Worm (Caenorhabditis elegans) whole organism, young adult: Measurements from ENCODE around the gene ZK381.62.

ENCODE experiments used
- B0035.1 ChIP-seq: sonication (generic microtip); optimal IDR thresholded peaks from 2 replicates; lab custom pipeline; 2016; ENCODE audit warnings: missing genetic modification characterization, mild to moderate bottlenecking, missing compliant biosample characterization, missing genotype, missing genetic modification reagents
- Y53G8AR.9 ChIP-seq: fragments of 200-800 bp; sonication (Bioruptor generic); conservative IDR thresholded peaks from 2 replicates; pipeline ENCODE4 v1.3.6; 2022; ENCODE audit warnings: missing genetic modification reagents, missing genetic modification characterization, missing compliant biosample characterization
- Y95B8A.8 ChIP-seq: fragments of 200-800 bp; sonication (Bioruptor generic); IDR thresholded peaks from 2 replicates; pipeline ENCODE4 v1.3.6; 2022; ENCODE audit warnings: missing genetic modification reagents, missing genetic modification characterization, missing compliant biosample characterization
- dox-1 ChIP-seq: fragments of 200-800 bp; sonication (Bioruptor generic); IDR thresholded peaks from 2 replicates; pipeline ENCODE4 v1.3.6; 2022; ENCODE audit warnings: missing genetic modification reagents, missing genetic modification characterization, missing compliant biosample characterization
- efl-1 ChIP-seq: fragments of 150-350 bp; optimal IDR thresholded peaks from 2 replicates; lab custom pipeline; 2014; ENCODE audit warnings: missing biosample characterization, missing genetic modification reagents, missing genetic modification characterization
- hlh-12 ChIP-seq: sonication (generic microtip); optimal IDR thresholded peaks from 2 replicates; lab custom pipeline; 2016; ENCODE audit warnings: missing genetic modification characterization, missing compliant biosample characterization
- nfya-2 ChIP-seq: fragments of 200-800 bp; sonication (Bioruptor generic); IDR thresholded peaks from 2 replicates; pipeline ENCODE4 v1.3.6; 2022; ENCODE audit warnings: missing genetic modification reagents, missing genetic modification characterization, missing compliant biosample characterization
- rcor-1 ChIP-seq: fragments of 200-800 bp; sonication (Bioruptor generic); IDR thresholded peaks from 2 replicates; pipeline ENCODE4 v1.3.6; 2022; ENCODE audit warnings: missing genetic modification reagents, missing genetic modification characterization, missing compliant biosample characterization
- snpc-4 ChIP-seq, 5 experiments: fragments of 150-350 bp in 1 of 5; sonication (generic microtip) in 4 of 5; optimal IDR thresholded peaks; 2 replicates each; lab custom pipeline; 2014 to 2018; ENCODE audit warnings: missing genetic modification characterization in 5 of 5, missing biosample characterization in 3 of 5, antibody characterized with exemption in 2 of 5, mild to moderate bottlenecking in 2 of 5, missing compliant biosample characterization in 2 of 5, missing genotype in 2 of 5, moderate library complexity in 2 of 5, missing genetic modification reagents in 1 of 5

DNA sequence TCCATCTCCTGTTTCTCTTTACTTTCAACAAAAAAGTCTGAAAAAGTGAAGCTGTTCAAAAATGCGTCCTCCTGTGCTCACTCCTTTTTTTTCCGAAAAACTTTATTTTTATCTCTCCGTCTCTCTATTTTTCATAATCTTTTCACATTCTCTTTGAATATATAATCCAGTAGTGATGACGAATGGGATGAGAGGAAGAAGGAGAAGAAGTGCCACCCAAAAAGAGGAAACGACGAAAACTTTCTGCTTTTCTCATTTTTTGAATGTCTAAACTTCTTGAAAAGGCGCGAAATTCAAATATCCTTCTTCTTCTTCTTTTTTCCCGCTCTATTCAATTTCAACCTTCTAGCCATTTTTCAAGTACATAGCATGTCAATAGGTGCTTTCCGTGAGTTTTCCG, 16.4 kb downstream of the ZK381.62 start:
- no peak for TF ChIP-seq Y53G8AR.9
- TF ChIP-seq dox-1 = no peak
- no peak for TF ChIP-seq B0035.1 (tag; lab: Kevin White, UChicago)
- TF ChIP-seq efl-1 (GFP tag; lab: Kevin White, UChicago) = no peak
- no peak for TF ChIP-seq rcor-1
- TF ChIP-seq nfya-2 = no peak
- no peak for TF ChIP-seq Y95B8A.8 (GFP tag; lab: Robert Waterston, UW)
- no peak for TF ChIP-seq hlh-12 (tag; lab: Kevin White, UChicago)
- TF ChIP-seq snpc-4 (GFP tag; optimal IDR thresholded peaks at IDR 0.05; lab: Kevin White, UChicago) = no peak
- TF ChIP-seq snpc-4 (tag; optimal IDR thresholded peaks at IDR 0.05; lab: Kevin White, UChicago) = no peak
